Fruit fly (Drosophila melanogaster): ENCODE data around the gene SkpD.

SkpD gene

dm6 chrX:19823980-19824379, 11.5 kb downstream of the SkpD start, which contains the start of gene SkpE:
Gene SkpE, minus strand, starts transcription at chrX:19824080.
- no peak for TF ChIP-seq ttk (optimal IDR thresholded peaks at IDR 0.05)
- TF ChIP-seq psq (optimal IDR thresholded peaks at IDR 0.05): no peak
- TF ChIP-seq Myc (optimal IDR thresholded peaks at IDR 0.05): no peak

- TF ChIP-seq psq (optimal IDR thresholded peaks at IDR 0.05): no peak
Measured at dm6 chrX:19825191-19825590, 12.7 kb downstream of the SkpD start.

- TF ChIP-seq h (optimal IDR thresholded peaks at IDR 0.05): no peak
- no peak for TF ChIP-seq psq (optimal IDR thresholded peaks at IDR 0.05)
- no peak for TF ChIP-seq Sin3A (optimal IDR thresholded peaks at IDR 0.05)
Measured at dm6 chrX:19827762-19828161, 15.2 kb downstream of the SkpD start.

- TF ChIP-seq insv (optimal IDR thresholded peaks at IDR 0.05) (no peak), Sin3A (optimal IDR thresholded peaks at IDR 0.05) (no peak), ttk (optimal IDR thresholded peaks at IDR 0.05) (no peak), h (optimal IDR thresholded peaks at IDR 0.05) (no peak), psq (optimal IDR thresholded peaks at IDR 0.05) (no peak), Myc (optimal IDR thresholded peaks at IDR 0.05) (no peak)
Measured at dm6 chrX:19839067-19839466, 26.5 kb downstream of the SkpD start.

- TF ChIP-seq Sin3A (optimal IDR thresholded peaks at IDR 0.05) (no peak), psq (optimal IDR thresholded peaks at IDR 0.05) (no peak), ttk (optimal IDR thresholded peaks at IDR 0.05) (no peak), h (optimal IDR thresholded peaks at IDR 0.05) (no peak), insv (optimal IDR thresholded peaks at IDR 0.05) (no peak), Myc (optimal IDR thresholded peaks at IDR 0.05) (no peak)
Measured at dm6 chrX:19840341-19840740, 27.8 kb downstream of the SkpD start.

- TF ChIP-seq insv (optimal IDR thresholded peaks at IDR 0.05) (no peak), h (optimal IDR thresholded peaks at IDR 0.05) (no peak), psq (optimal IDR thresholded peaks at IDR 0.05) (no peak), Sin3A (optimal IDR thresholded peaks at IDR 0.05) (no peak), Myc (optimal IDR thresholded peaks at IDR 0.05) (no peak), ttk (optimal IDR thresholded peaks at IDR 0.05) (no peak)
Measured at dm6 chrX:19842397-19843261, 30.1 kb downstream of the SkpD start.

dm6 chrX:19844010-19844766, 31.7 kb downstream of the SkpD start:
- TF ChIP-seq Myc (optimal IDR thresholded peaks at IDR 0.05) (no peak), psq (optimal IDR thresholded peaks at IDR 0.05) (no peak), Sin3A (optimal IDR thresholded peaks at IDR 0.05) (no peak), ttk (optimal IDR thresholded peaks at IDR 0.05) (no peak), insv (optimal IDR thresholded peaks at IDR 0.05) (no peak), h (optimal IDR thresholded peaks at IDR 0.05) (no peak)

dm6 chrX:19845557-19846072, 33.1 kb downstream of the SkpD start:
- TF ChIP-seq h (optimal IDR thresholded peaks at IDR 0.05): no peak
- no peak for TF ChIP-seq insv (optimal IDR thresholded peaks at IDR 0.05)
- TF ChIP-seq Sin3A (optimal IDR thresholded peaks at IDR 0.05): no peak
- TF ChIP-seq ttk (optimal IDR thresholded peaks at IDR 0.05): no peak
- no peak for TF ChIP-seq psq (optimal IDR thresholded peaks at IDR 0.05)
- TF ChIP-seq Myc (optimal IDR thresholded peaks at IDR 0.05): no peak

dm6 chrX:19846701-19847383, 34.3 kb downstream of the SkpD start:
- TF ChIP-seq ttk (optimal IDR thresholded peaks at IDR 0.05) (no peak), psq (optimal IDR thresholded peaks at IDR 0.05) (no peak), Myc (optimal IDR thresholded peaks at IDR 0.05) (no peak), h (optimal IDR thresholded peaks at IDR 0.05) (no peak), insv (optimal IDR thresholded peaks at IDR 0.05) (no peak), Sin3A (optimal IDR thresholded peaks at IDR 0.05) (no peak)

- TF ChIP-seq psq (optimal IDR thresholded peaks at IDR 0.05) (no peak), h (optimal IDR thresholded peaks at IDR 0.05) (no peak), Myc (optimal IDR thresholded peaks at IDR 0.05) (no peak), insv (optimal IDR thresholded peaks at IDR 0.05) (no peak), ttk (optimal IDR thresholded peaks at IDR 0.05) (no peak), Sin3A (optimal IDR thresholded peaks at IDR 0.05) (no peak)
Measured at dm6 chrX:19848342-19848793, 35.8 kb downstream of the SkpD start.

- TF ChIP-seq h (optimal IDR thresholded peaks at IDR 0.05): no peak
- TF ChIP-seq Myc (optimal IDR thresholded peaks at IDR 0.05): no peak
- TF ChIP-seq insv (optimal IDR thresholded peaks at IDR 0.05): no peak
- no peak for TF ChIP-seq psq (optimal IDR thresholded peaks at IDR 0.05)
- TF ChIP-seq ttk (optimal IDR thresholded peaks at IDR 0.05): no peak
- no peak for TF ChIP-seq Sin3A (optimal IDR thresholded peaks at IDR 0.05)
Measured at dm6 chrX:19850503-19851094, 38.1 kb downstream of the SkpD start.
